Worm (Caenorhabditis elegans): Measurements from ENCODE around the gene sprr-1.

DNA sequence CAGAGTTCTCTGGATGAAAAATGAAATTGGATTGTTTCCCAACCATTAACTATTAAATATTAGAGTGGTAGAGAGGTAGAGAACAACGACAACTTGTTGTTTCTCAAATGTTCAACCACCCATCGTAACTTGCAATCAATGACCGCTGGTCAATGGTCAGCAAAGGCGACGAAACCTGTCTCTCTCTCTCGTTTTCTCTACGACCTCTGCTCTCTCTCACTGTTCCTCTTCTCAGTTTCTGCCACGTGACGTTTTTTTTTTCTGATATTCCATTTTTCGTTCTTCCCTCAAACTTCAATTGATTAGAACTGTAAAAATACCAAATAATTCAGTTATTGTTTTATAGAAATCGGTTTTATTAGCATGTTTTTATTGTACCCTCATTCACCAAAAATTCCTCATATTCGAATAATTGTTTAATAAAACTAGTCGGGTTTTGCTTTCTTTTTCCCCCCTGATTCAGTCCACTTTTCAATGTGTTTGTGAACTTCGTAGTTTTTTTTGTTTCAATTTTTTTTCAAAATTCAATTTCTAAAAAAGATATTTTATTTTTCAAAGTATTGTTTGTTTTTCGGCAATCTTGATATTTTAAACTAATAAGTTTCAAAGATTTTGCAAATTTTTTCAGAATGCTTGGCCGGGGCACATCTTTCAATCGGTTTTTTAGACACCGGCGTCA lies 31.0 kb downstream of the sprr-1 start, which contains the start of gene suox-1:
- TF ChIP-seq sdc-2 (tag; optimal IDR thresholded peaks at IDR 0.05), result no peak
- no peak for TF ChIP-seq ref-2 (tag; optimal IDR thresholded peaks at IDR 0.05)
- TF ChIP-seq eyg-1 (tag; optimal IDR thresholded peaks at IDR 0.05), result no peak

Measured in whole organism, late embryonic.